Fruit fly (Drosophila melanogaster): ENCODE data around the gene CG4935.

dm6 chr2L:16277922-16278321, 16.0 kb downstream of the CG4935 start:
- TF ChIP-seq CG11617 (GFP tag; optimal IDR thresholded peaks at IDR 0.05) (no peak), cic (GFP tag; optimal IDR thresholded peaks at IDR 0.05) (no peak), CG1620 (GFP tag; optimal IDR thresholded peaks at IDR 0.05) (no peak), CG5204 (GFP tag; optimal IDR thresholded peaks at IDR 0.05) (no peak), CG7045 (GFP tag; optimal IDR thresholded peaks at IDR 0.05) (no peak), bab1 (GFP tag; optimal IDR thresholded peaks at IDR 0.05) (no peak), kay (GFP tag; ENCODE audit: borderline replicate concordance) (no peak), pad (GFP tag; optimal IDR thresholded peaks at IDR 0.05) (no peak), tj (GFP tag; optimal IDR thresholded peaks at IDR 0.05) (no peak), toe (GFP tag; optimal IDR thresholded peaks at IDR 0.05) (no peak)

All from whole organism, adult.